Worm (Caenorhabditis elegans): Measurements from ENCODE around the gene Y50D4A.10.

Y50D4A.10 gene

DNA sequence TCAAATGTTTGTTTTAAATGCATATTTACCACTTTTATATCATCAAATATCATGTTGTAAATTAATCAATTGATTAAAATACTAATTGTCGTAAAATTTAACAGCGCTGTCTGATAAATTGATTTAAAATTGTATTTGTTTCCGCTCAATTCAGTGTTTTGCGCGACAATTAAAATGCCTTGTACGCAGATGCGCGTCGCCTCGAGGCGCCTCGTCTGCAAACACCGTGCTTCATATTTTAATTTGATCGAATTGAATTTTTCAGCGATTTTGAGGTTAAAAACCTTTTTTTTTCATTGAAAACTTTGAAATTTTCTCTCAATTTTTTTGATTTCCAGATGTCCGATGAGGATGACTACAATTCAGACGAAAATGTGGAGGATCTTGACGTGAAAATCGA, 13.4 kb downstream of the Y50D4A.10 start, which contains the start of gene Y50D4A.5:
Y50D4A.5 (plus strand) TSS at position 337 of the 400 bp plus-strand sequence.
- peak; percentile 39; the same call in 1 of the 2 replicates for TF ChIP-seq flt-1 (GFP tag; IDR thresholded peaks at IDR 0.05)
- TF ChIP-seq ztf-23 (GFP tag; IDR thresholded peaks at IDR 0.05): 0 out of 2 replicates have a peak, but pooled peaks have one; percentile 18
- TF ChIP-seq tab-1 (GFP tag; IDR thresholded peaks at IDR 0.05): 0 out of 2 replicates have a peak, but pooled peaks have one; percentile 52
- TF ChIP-seq T22C8.4 (GFP tag; IDR thresholded peaks at IDR 0.05): peak; percentile 17; the same call in 1 of the 2 replicates
- no peak for TF ChIP-seq ztf-29 (GFP tag; IDR thresholded peaks at IDR 0.05)

DNA sequence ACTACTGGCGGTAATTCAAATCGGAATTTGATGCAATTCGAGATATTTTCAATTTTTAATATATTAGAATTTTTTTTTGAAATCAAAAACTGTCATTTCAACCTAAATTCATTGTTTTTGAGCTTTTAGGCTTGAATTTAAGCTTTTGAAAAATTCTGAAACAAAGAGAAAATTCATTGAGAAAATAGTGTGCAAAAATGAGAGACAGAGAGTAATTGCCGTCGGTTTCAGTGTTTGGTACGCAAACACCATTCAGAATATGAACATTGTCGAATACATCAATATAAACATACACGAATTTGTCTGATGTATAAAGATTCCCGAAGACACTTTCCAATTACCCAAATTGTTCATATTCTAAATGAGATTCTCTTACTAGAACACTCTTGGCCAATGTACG, 18.6 kb downstream of the Y50D4A.10 start:
- TF ChIP-seq ref-1 (GFP tag; conservative IDR thresholded peaks at IDR 0.05): no peak
- no peak for TF ChIP-seq ztf-23 (GFP tag; IDR thresholded peaks at IDR 0.05)
- TF ChIP-seq klf-2 (GFP tag; conservative IDR thresholded peaks at IDR 0.05): no peak
- no peak for TF ChIP-seq flt-1 (GFP tag; IDR thresholded peaks at IDR 0.05)
- no peak for TF ChIP-seq T22C8.4 (GFP tag; IDR thresholded peaks at IDR 0.05)

DNA sequence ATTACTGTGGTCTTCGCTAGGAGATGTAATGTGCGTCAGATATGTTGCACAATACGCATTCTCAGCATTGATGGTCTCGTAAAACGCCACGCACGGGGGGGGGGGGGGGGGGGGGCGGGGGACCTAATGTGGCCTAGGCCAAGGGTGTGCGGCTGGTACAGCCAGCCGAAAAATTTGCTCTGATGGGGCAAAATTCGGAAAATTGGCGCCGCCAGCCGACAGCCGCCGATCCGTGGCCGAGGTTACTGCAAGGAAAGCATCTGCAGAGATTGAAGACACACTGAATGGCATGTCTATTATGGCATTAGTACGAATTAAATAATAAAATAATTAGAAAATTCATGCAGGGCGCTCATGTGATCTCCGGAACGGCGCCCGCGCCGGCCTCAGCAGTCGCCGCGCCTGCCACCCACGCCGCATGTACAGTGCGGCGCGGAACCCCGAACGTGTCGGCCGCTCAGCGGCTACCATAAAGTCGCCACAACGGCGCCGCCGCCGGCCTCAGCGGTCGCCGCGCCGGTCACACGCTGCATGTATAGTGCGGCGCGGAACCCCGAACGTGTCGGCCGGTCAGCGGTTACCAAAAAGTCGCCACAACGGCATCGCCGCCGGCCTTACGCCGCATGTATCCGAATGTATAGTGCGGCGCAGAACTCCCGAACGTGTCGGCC, 21.0 kb downstream of the Y50D4A.10 start, which contains the start of gene Y50D4A.6:
Y50D4A.6 (minus strand) TSS at position 51 of the 671 bp plus-strand sequence.
- TF ChIP-seq klf-2 (GFP tag; conservative IDR thresholded peaks at IDR 0.05) (no peak), ztf-29 (GFP tag; IDR thresholded peaks at IDR 0.05) (no peak), med-1 (GFP tag; optimal IDR thresholded peaks at IDR 0.05; ENCODE audit: insufficient read depth) (no peak), ref-1 (GFP tag; conservative IDR thresholded peaks at IDR 0.05) (no peak), T22C8.4 (GFP tag; IDR thresholded peaks at IDR 0.05) (no peak), tab-1 (GFP tag; IDR thresholded peaks at IDR 0.05) (no peak), ztf-23 (GFP tag; IDR thresholded peaks at IDR 0.05) (no peak), cog-1 (tag; optimal IDR thresholded peaks at IDR 0.05) (no peak), flt-1 (GFP tag; IDR thresholded peaks at IDR 0.05) (no peak)

DNA sequence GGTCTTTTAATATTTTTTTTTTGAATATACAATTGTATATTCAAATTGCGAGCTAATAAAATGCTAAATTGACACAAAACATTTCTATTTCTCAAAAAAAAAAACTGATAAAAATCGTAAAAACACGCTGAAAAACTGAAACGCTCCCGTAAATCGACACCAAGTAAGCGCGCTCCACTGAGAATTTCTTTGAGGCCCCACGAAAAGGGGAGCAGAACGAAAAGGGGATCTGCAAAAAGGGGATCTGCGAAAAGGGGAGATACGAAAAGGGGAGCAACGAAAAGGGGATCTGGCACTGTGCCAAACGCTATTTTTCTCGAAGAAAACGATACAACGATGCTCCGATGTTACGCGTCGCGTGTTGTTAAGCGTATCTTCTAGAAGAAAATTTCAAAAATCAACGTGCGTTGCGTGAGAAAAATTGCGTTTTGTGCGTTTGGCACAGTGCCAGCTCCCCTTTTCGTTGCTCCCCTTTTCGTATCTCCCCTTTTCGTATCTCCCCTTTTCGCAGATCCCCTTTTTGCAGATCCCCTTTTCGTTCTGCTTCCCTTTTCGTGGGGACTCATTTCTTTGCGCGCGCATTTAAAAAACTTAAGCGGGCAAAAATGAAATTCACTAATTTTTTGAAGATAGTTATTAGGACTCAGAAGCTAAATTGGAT, 23.2 kb downstream of the Y50D4A.10 start:
- TF ChIP-seq klf-2 (GFP tag; conservative IDR thresholded peaks at IDR 0.05) (peak; percentile 74), ref-1 (GFP tag; conservative IDR thresholded peaks at IDR 0.05) (peak; percentile 53; the same call in 1 of the 2 replicates), flt-1 (GFP tag; IDR thresholded peaks at IDR 0.05) (peak; percentile 79)

DNA sequence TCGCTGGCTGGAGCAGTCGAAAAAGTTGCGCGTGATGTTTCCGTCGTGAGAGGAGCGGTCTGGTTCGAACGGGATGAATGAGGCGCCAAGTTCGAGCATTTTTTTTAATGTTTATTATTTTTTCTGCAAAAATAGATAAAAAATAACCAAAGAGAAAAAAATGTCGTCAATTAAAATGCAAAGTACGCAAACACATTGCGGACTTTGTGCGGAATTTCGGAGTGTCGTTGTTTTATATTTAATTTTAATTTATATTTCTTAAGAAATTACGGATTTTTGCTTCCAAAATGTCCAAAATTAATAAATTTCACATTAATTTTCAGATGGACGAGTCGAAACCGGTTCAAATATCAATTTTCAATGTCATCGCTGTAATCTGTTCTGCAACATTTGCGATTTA, 24.4 kb downstream of the Y50D4A.10 start, which contains the start of the genes wrb-1 and Y50D4A.4:
wrb-1 (plus strand) TSS at position 78 of the 400 bp plus-strand sequence.
Y50D4A.4 (minus strand) TSS at position 133 of the 400 bp plus-strand sequence.
- TF ChIP-seq klf-2 (GFP tag; conservative IDR thresholded peaks at IDR 0.05) (no peak), tab-1 (GFP tag; IDR thresholded peaks at IDR 0.05) (no peak), ztf-29 (GFP tag; IDR thresholded peaks at IDR 0.05) (no peak), med-1 (GFP tag; optimal IDR thresholded peaks at IDR 0.05; ENCODE audit: insufficient read depth) (no peak), cog-1 (tag; optimal IDR thresholded peaks at IDR 0.05) (no peak), flt-1 (GFP tag; IDR thresholded peaks at IDR 0.05) (no peak), ztf-23 (GFP tag; IDR thresholded peaks at IDR 0.05) (no peak), ref-1 (GFP tag; conservative IDR thresholded peaks at IDR 0.05) (no peak), T22C8.4 (GFP tag; IDR thresholded peaks at IDR 0.05) (no peak)

DNA sequence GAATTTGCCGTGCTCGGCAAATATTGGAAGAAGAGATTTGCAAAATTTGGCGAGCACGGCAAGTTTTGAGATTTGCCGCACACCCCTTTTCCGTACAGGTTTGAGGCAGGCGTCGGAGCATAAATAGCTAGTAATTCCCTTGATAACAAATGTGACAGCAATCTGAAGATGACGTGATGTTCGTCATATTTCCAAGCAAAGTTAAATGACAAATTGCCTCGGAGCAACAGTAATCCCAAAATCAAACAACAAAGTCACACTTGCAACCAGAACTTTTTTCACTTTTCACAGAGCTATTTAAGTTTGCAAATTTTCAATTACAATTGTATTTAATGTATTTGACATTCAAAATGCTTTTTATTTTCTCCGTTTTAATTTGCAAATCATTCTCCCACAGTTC, 41.1 kb downstream of the Y50D4A.10 start, which contains the start of gene F25A2.1:
F25A2.1 (plus strand) TSS at position 301 of the 400 bp plus-strand sequence.
- TF ChIP-seq med-1 (GFP tag; optimal IDR thresholded peaks at IDR 0.05; ENCODE audit: insufficient read depth) (no peak), klf-2 (GFP tag; conservative IDR thresholded peaks at IDR 0.05) (no peak), flt-1 (GFP tag; IDR thresholded peaks at IDR 0.05) (no peak), tab-1 (GFP tag; IDR thresholded peaks at IDR 0.05) (no peak), ztf-29 (GFP tag; IDR thresholded peaks at IDR 0.05) (no peak), cog-1 (tag; optimal IDR thresholded peaks at IDR 0.05) (no peak), ref-1 (GFP tag; conservative IDR thresholded peaks at IDR 0.05) (no peak), ztf-23 (GFP tag; IDR thresholded peaks at IDR 0.05) (no peak), T22C8.4 (GFP tag; IDR thresholded peaks at IDR 0.05) (no peak)

DNA sequence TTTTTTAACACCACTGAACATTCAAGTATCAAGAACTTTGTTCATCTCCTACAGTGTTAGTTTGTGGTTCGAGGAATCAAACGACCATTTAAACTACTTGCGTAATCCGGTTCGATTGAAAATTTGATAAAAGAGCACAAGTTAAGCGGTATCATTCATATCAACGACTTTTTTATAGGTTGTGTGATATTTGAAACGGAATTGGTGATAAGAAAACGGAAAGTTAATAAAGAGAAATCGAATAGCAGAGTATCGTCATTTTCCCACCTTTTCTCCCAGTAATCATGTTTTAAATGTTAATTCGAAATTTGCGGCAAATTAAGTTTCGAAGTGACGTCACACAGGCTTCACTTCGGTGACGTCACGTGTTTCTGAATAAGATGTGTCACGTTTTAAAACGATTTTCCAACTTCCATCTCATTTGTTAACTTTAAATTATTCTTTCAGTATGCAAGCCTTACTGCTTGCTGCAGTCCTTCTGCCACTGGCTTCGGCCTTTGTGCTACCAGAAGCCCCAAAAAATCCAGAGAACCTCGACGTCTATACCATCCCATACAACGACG, 44.0 kb downstream of the Y50D4A.10 start, which contains the start of gene T21H3.1:
T21H3.1 (plus strand) TSS at position 448 of the 563 bp plus-strand sequence.
- TF ChIP-seq cog-1 (tag; optimal IDR thresholded peaks at IDR 0.05) (no peak), ref-1 (GFP tag; conservative IDR thresholded peaks at IDR 0.05) (no peak), flt-1 (GFP tag; IDR thresholded peaks at IDR 0.05) (no peak), ztf-29 (GFP tag; IDR thresholded peaks at IDR 0.05) (no peak), ztf-23 (GFP tag; IDR thresholded peaks at IDR 0.05) (no peak), klf-2 (GFP tag; conservative IDR thresholded peaks at IDR 0.05) (no peak), med-1 (GFP tag; optimal IDR thresholded peaks at IDR 0.05; ENCODE audit: insufficient read depth) (no peak), tab-1 (GFP tag; IDR thresholded peaks at IDR 0.05) (no peak), T22C8.4 (GFP tag; IDR thresholded peaks at IDR 0.05) (no peak)

DNA sequence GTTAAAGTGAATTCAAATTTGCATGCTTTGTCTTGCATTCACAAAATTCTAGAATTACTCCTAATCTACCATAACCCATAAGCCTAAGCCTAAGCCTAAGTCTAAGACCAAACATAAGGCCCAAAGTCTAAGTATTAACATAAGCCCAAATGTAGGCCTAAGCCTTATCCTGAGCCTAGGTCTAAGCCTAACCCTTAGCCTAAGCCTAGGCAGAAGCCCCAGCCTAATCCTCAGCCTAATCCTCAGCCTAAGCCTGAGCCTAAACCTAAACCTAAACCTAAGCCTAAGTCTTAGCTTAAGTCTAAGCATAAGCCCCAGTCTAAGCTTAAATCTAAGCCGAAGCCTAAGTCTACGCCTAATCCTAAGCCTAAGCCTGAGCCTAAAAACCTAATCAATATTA, 49.8 kb downstream of the Y50D4A.10 start:
- TF ChIP-seq T22C8.4 (GFP tag; IDR thresholded peaks at IDR 0.05) (no peak), ref-1 (GFP tag; conservative IDR thresholded peaks at IDR 0.05) (no peak), ztf-23 (GFP tag; IDR thresholded peaks at IDR 0.05) (no peak), flt-1 (GFP tag; IDR thresholded peaks at IDR 0.05) (no peak), med-1 (GFP tag; optimal IDR thresholded peaks at IDR 0.05; ENCODE audit: insufficient read depth) (no peak), klf-2 (GFP tag; conservative IDR thresholded peaks at IDR 0.05) (no peak), ztf-29 (GFP tag; IDR thresholded peaks at IDR 0.05) (no peak), cog-1 (tag; optimal IDR thresholded peaks at IDR 0.05) (no peak), tab-1 (GFP tag; IDR thresholded peaks at IDR 0.05) (no peak)

Data from whole organism, midembryonic.